Fruit fly (Drosophila melanogaster) whole organism, embryonic: ENCODE results near the gene 14-3-3epsilon.

Experiments used
- Abd-B ChIP-seq: fragments of 200-800 bp; sonication (Bioruptor generic); optimal IDR thresholded peaks from 2 replicates; lab custom pipeline; 2018; ENCODE audit warnings: missing biosample characterization, mild to moderate bottlenecking, missing genetic modification characterization, moderate library complexity
- CG1024 ChIP-seq: fragments of 200-800 bp; sonication (Bioruptor generic); IDR thresholded peaks from 2 replicates; pipeline ENCODE4 v1.3.6; 2022; ENCODE audit warnings: missing biosample characterization, missing genetic modification characterization
- CG11247 ChIP-seq: fragments of 200-800 bp; sonication (Bioruptor generic); IDR thresholded peaks from 2 replicates; pipeline ENCODE4 v1.3.6; 2022; ENCODE audit warnings: missing biosample characterization, missing genetic modification characterization
- CG12071 ChIP-seq: fragments of 200-800 bp; sonication (Bioruptor generic); optimal IDR thresholded peaks from 3 replicates; lab custom pipeline; 2018; ENCODE audit warnings: missing biosample characterization, mild to moderate bottlenecking, missing genetic modification characterization
- CG12942 ChIP-seq: fragments of 200-800 bp; sonication (Bioruptor generic); optimal IDR thresholded peaks from 3 replicates; lab custom pipeline; 2016; ENCODE audit warnings: missing biosample characterization, missing genetic modification characterization
- CG14441 ChIP-seq: fragments of 200-800 bp; sonication (Bioruptor generic); IDR thresholded peaks from 2 replicates; pipeline ENCODE4 v1.3.6; 2022; ENCODE audit warnings: missing biosample characterization, missing genetic modification characterization
- CG14965 ChIP-seq: fragments of 200-800 bp; sonication (Bioruptor generic); optimal IDR thresholded peaks from 2 replicates; lab custom pipeline; 2016; ENCODE audit warnings: missing biosample characterization, missing genetic modification characterization, borderline replicate concordance
- CG15514 ChIP-seq: fragments of 200-800 bp; sonication (Bioruptor generic); optimal IDR thresholded peaks from 3 replicates; lab custom pipeline; 2017; ENCODE audit warnings: missing biosample characterization, missing genetic modification characterization, mild to moderate bottlenecking, moderate library complexity, missing genetic modification reagents
- CG1603 ChIP-seq: fragments of 200-800 bp; sonication (Bioruptor generic); optimal IDR thresholded peaks from 2 replicates; lab custom pipeline; 2019; ENCODE audit warnings: missing biosample characterization, mild to moderate bottlenecking, missing genetic modification characterization, moderate library complexity
- CG31224 ChIP-seq: fragments of 200-800 bp; sonication (Bioruptor generic); IDR thresholded peaks from 2 replicates; pipeline ENCODE4 v1.3.6; 2022; ENCODE audit warnings: missing biosample characterization, missing genetic modification characterization
- CG3281 ChIP-seq: fragments of 200-800 bp; sonication (Bioruptor generic); optimal IDR thresholded peaks from 3 replicates; lab custom pipeline; 2017; ENCODE audit warnings: missing biosample characterization, mild to moderate bottlenecking, missing genetic modification characterization
- CG3726 ChIP-seq: fragments of 200-800 bp; sonication (Bioruptor generic); IDR thresholded peaks from 3 replicates; pipeline ENCODE4, ENCODE4 v1.3.6; 2022; ENCODE audit warnings: missing biosample characterization, missing genetic modification characterization
- CG42726 ChIP-seq: fragments of 200-800 bp; sonication (Bioruptor generic); IDR thresholded peaks from 2 replicates; pipeline ENCODE4 v1.3.6; 2022; ENCODE audit warnings: missing biosample characterization, missing genetic modification characterization; ENCODE audit not compliant: partially characterized antibody
- CG4404 ChIP-seq: fragments of 200-800 bp; sonication (Bioruptor generic); IDR thresholded peaks from 2 replicates; pipeline ENCODE4 v1.3.6; 2022; ENCODE audit warnings: missing biosample characterization, missing genetic modification characterization
- CG5245 ChIP-seq: fragments of 200-800 bp; sonication (Bioruptor generic); optimal IDR thresholded peaks from 3 replicates; lab custom pipeline; 2016; ENCODE audit warnings: missing biosample characterization, missing genetic modification characterization
- CG6175 ChIP-seq: fragments of 200-800 bp; sonication (Bioruptor generic); IDR thresholded peaks from 3 replicates; pipeline ENCODE4 v1.3.6; 2022; ENCODE audit warnings: missing biosample characterization, missing genetic modification characterization
- CG9215 ChIP-seq: fragments of 200-800 bp; sonication (Bioruptor generic); IDR thresholded peaks from 2 replicates; pipeline ENCODE4 v1.3.6; 2022; ENCODE audit warnings: missing biosample characterization, missing genetic modification characterization
- CG9932 ChIP-seq: fragments of 200-800 bp; sonication (Bioruptor generic); IDR thresholded peaks from 2 replicates; pipeline ENCODE4 v1.3.6; 2022; ENCODE audit warnings: missing biosample characterization, missing genetic modification characterization
- Doc2 ChIP-seq: fragments of 200-800 bp; sonication (Bioruptor generic); IDR thresholded peaks from 2 replicates; pipeline ENCODE4 v1.3.6; 2022; ENCODE audit warnings: missing biosample characterization, missing genetic modification characterization
- Dp ChIP-seq: fragments of 200-800 bp; sonication (Bioruptor generic); optimal IDR thresholded peaks from 2 replicates; lab custom pipeline; 2018; ENCODE audit warnings: missing biosample characterization, mild to moderate bottlenecking, missing genetic modification characterization, moderate library complexity
- Fer1 ChIP-seq: fragments of 200-800 bp; sonication (Bioruptor generic); optimal IDR thresholded peaks from 2 replicates; lab custom pipeline; 2017; ENCODE audit warnings: missing biosample characterization, mild to moderate bottlenecking, missing genetic modification characterization
- HmgD ChIP-seq: fragments of 200-800 bp; sonication (Bioruptor generic); optimal IDR thresholded peaks from 3 replicates; lab custom pipeline; 2016; ENCODE audit warnings: missing biosample characterization, missing genetic modification characterization
- HmgZ ChIP-seq: fragments of 200-800 bp; sonication (Bioruptor generic); optimal IDR thresholded peaks from 2 replicates; lab custom pipeline; 2018; ENCODE audit warnings: missing biosample characterization, mild to moderate bottlenecking, missing genetic modification characterization
- Lhr ChIP-seq: fragments of 200-800 bp; sonication (Bioruptor generic); optimal IDR thresholded peaks from 3 replicates; lab custom pipeline; 2017; ENCODE audit warnings: mild to moderate bottlenecking, missing biosample characterization, missing genetic modification reagents, missing genetic modification characterization
- NC2β ChIP-seq: fragments of 200-800 bp; sonication (Bioruptor generic); optimal IDR thresholded peaks from 2 replicates; lab custom pipeline; 2016; ENCODE audit warnings: missing biosample characterization, missing genetic modification characterization
- PHDP ChIP-seq: fragments of 200-800 bp; sonication (Bioruptor generic); optimal IDR thresholded peaks from 3 replicates; lab custom pipeline; 2018; ENCODE audit warnings: missing biosample characterization, mild to moderate bottlenecking, missing genetic modification characterization, moderate library complexity
- Rx ChIP-seq: fragments of 200-800 bp; sonication (Bioruptor generic); IDR thresholded peaks from 2 replicates; pipeline ENCODE4 v1.3.6; 2022; ENCODE audit warnings: missing biosample characterization, missing genetic modification characterization
- Sox100B ChIP-seq: fragments of 200-800 bp; sonication (Bioruptor generic); optimal IDR thresholded peaks from 3 replicates; lab custom pipeline; 2018; ENCODE audit warnings: missing biosample characterization, mild to moderate bottlenecking, missing genetic modification characterization
- Sry-δ ChIP-seq: fragments of 200-800 bp; sonication (Bioruptor generic); optimal IDR thresholded peaks from 2 replicates; lab custom pipeline; 2016; ENCODE audit warnings: missing biosample characterization, missing genetic modification characterization
- ab ChIP-seq: fragments of 200-800 bp; sonication (Bioruptor generic); optimal IDR thresholded peaks from 2 replicates; lab custom pipeline; 2016; ENCODE audit warnings: missing biosample characterization, missing genetic modification characterization
- ato ChIP-seq: fragments of 200-800 bp; sonication (Bioruptor generic); IDR thresholded peaks from 2 replicates; pipeline ENCODE4 v1.3.6; 2022; ENCODE audit warnings: missing biosample characterization, missing genetic modification characterization; ENCODE audit not compliant: partially characterized antibody
- chinmo ChIP-seq: fragments of 200-800 bp; sonication (Bioruptor generic); IDR thresholded peaks from 4 replicates; pipeline ENCODE4 v1.3.6; 2022; ENCODE audit warnings: missing biosample characterization, missing genetic modification characterization; ENCODE audit not compliant: partially characterized antibody
- cwo ChIP-seq: fragments of 200-800 bp; sonication (Bioruptor generic); optimal IDR thresholded peaks from 3 replicates; lab custom pipeline; 2017; ENCODE audit warnings: missing biosample characterization, missing genetic modification characterization, mild to moderate bottlenecking, moderate library complexity, missing genetic modification reagents
- da ChIP-seq: fragments of 200-800 bp; sonication (Bioruptor generic); optimal IDR thresholded peaks from 2 replicates; lab custom pipeline; 2016; ENCODE audit warnings: missing biosample characterization, missing genetic modification characterization
- disco-r ChIP-seq: fragments of 200-800 bp; sonication (Bioruptor generic); optimal IDR thresholded peaks from 2 replicates; lab custom pipeline; 2016; ENCODE audit warnings: missing biosample characterization, missing genetic modification characterization
- gce ChIP-seq: fragments of 200-800 bp; sonication (Bioruptor generic); IDR thresholded peaks from 3 replicates; pipeline ENCODE4 v1.3.6; 2022; ENCODE audit warnings: missing biosample characterization, missing genetic modification characterization
- gfzf ChIP-seq: fragments of 200-800 bp; sonication (Bioruptor generic); optimal IDR thresholded peaks from 2 replicates; lab custom pipeline; 2016; ENCODE audit warnings: missing biosample characterization, mild to moderate bottlenecking, missing genetic modification characterization, moderate library complexity
- grn ChIP-seq: fragments of 200-800 bp; sonication (Bioruptor generic); optimal IDR thresholded peaks from 3 replicates; lab custom pipeline; 2017; ENCODE audit warnings: missing biosample characterization, missing genetic modification characterization
- gsb-n ChIP-seq: fragments of 200-800 bp; sonication (Bioruptor generic); optimal IDR thresholded peaks from 3 replicates; lab custom pipeline; 2018; ENCODE audit warnings: missing biosample characterization, mild to moderate bottlenecking, missing genetic modification characterization
- inv ChIP-seq: fragments of 200-800 bp; sonication (Bioruptor generic); IDR thresholded peaks from 2 replicates; pipeline ENCODE4 v1.3.6; 2022; ENCODE audit warnings: missing biosample characterization, missing genetic modification characterization; ENCODE audit not compliant: partially characterized antibody
- lab ChIP-seq: fragments of 200-800 bp; sonication (Bioruptor generic); optimal IDR thresholded peaks from 3 replicates; lab custom pipeline; 2017; ENCODE audit warnings: missing biosample characterization, missing genetic modification characterization, mild to moderate bottlenecking, moderate library complexity, missing genetic modification reagents
- lbe ChIP-seq: fragments of 200-800 bp; sonication (Bioruptor generic); optimal IDR thresholded peaks from 2 replicates; lab custom pipeline; 2016; ENCODE audit warnings: missing biosample characterization, mild to moderate bottlenecking, missing genetic modification characterization
- lmd ChIP-seq: fragments of 200-800 bp; sonication (Bioruptor generic); IDR thresholded peaks from 2 replicates; pipeline ENCODE4 v1.3.6; 2022; ENCODE audit warnings: missing biosample characterization, missing genetic modification characterization
- nerfin-1 ChIP-seq: fragments of 200-800 bp; sonication (Bioruptor generic); optimal IDR thresholded peaks from 3 replicates; lab custom pipeline; 2019; ENCODE audit warnings: missing biosample characterization, mild to moderate bottlenecking, missing genetic modification characterization, moderate library complexity
- p53 ChIP-seq: fragments of 200-800 bp; sonication (Bioruptor generic); optimal IDR thresholded peaks from 2 replicates; lab custom pipeline; 2016; ENCODE audit warnings: missing biosample characterization, missing genetic modification characterization
- sr ChIP-seq: fragments of 200-800 bp; sonication (Bioruptor generic); IDR thresholded peaks from 3 replicates; pipeline ENCODE4 v1.3.6; 2022; ENCODE audit warnings: missing biosample characterization, missing genetic modification characterization
- tin ChIP-seq: fragments of 200-800 bp; sonication (Bioruptor generic); optimal IDR thresholded peaks from 3 replicates; lab custom pipeline; 2016; ENCODE audit warnings: missing biosample characterization, missing genetic modification characterization
- unpg ChIP-seq: fragments of 200-800 bp; sonication (Bioruptor generic); optimal IDR thresholded peaks from 3 replicates; lab custom pipeline; 2018; ENCODE audit warnings: missing biosample characterization, mild to moderate bottlenecking, missing genetic modification characterization, moderate library complexity
- vnd ChIP-seq: fragments of 200-800 bp; sonication (Bioruptor generic); IDR thresholded peaks from 3 replicates; pipeline ENCODE4 v1.3.6; 2022; ENCODE audit warnings: missing biosample characterization, missing genetic modification characterization; ENCODE audit not compliant: partially characterized antibody
- zen2 ChIP-seq: fragments of 200-800 bp; sonication (Bioruptor generic); IDR thresholded peaks from 3 replicates; pipeline ENCODE4 v1.3.6; 2022; ENCODE audit warnings: missing biosample characterization, missing genetic modification characterization; ENCODE audit not compliant: partially characterized antibody

The 14-3-3epsilon gene

dm6 chr3R:18283441-18283840, 41.1 kb downstream of the 14-3-3epsilon start, which contains the start of the genes CG14312 and CG8064 (continued):
- TF ChIP-seq unpg (GFP tag; lab: Kevin White, UChicago) (no peak), CG5245 (GFP tag; lab: Kevin White, UChicago) (no peak), Dp (GFP tag; lab: Kevin White, UChicago) (peak; percentile 81), disco-r (GFP tag; lab: Kevin White, UChicago) (no peak), CG15514 (peak; percentile 93), CG6175 (no peak), da (no peak), sr (GFP tag; lab: Robert Waterston, UW) (no peak), Sox100B (GFP tag; lab: Kevin White, UChicago) (no peak), Doc2 (no peak), HmgD (GFP tag; lab: Kevin White, UChicago) (no peak), gce (GFP tag; lab: Robert Waterston, UW) (no peak), CG42726 (GFP tag; lab: Robert Waterston, UW) (peak; percentile 13; the same call in 1 of the 2 replicates), CG1603 (tag; lab: Kevin White, UChicago) (no peak), grn (GFP tag; lab: Kevin White, UChicago) (no peak), CG11247 (no peak), NC2β (GFP tag; lab: Kevin White, UChicago) (peak; percentile 31), chinmo (GFP tag; lab: Robert Waterston, UW) (0 out of 4 replicates have a peak, but pooled peaks have one; percentile 21), PHDP (tag; lab: Kevin White, UChicago) (no peak), ato (peak; percentile 54; the same call in 1 of the 2 replicates), lmd (GFP tag; lab: Robert Waterston, UW) (no peak), lbe (GFP tag; lab: Kevin White, UChicago) (no peak), nerfin-1 (tag; lab: Kevin White, UChicago) (no peak), CG3726 (no peak), inv (peak; percentile 41; the same call in 1 of the 2 replicates), vnd (GFP tag; lab: Robert Waterston, UW) (peak; percentile 44; the same call in 1 of the 3 replicates), zen2 (no peak; the same call in 2 of the 3 replicates), CG9932 (GFP tag; lab: Robert Waterston, UW) (no peak), lab (GFP tag; lab: Kevin White, UChicago) (no peak), p53 (no peak), Sry-δ (GFP tag; lab: Kevin White, UChicago) (peak; percentile 94), tin (GFP tag; lab: Kevin White, UChicago) (no peak), CG12071 (GFP tag; lab: Kevin White, UChicago) (no peak), CG14965 (GFP tag; lab: Kevin White, UChicago) (no peak), CG9215 (GFP tag; lab: Robert Waterston, UW) (no peak), gsb-n (tag; lab: Kevin White, UChicago) (no peak), Fer1 (GFP tag; lab: Kevin White, UChicago) (no peak), cwo (GFP tag; lab: Kevin White, UChicago) (peak; percentile 91), CG31224 (GFP tag; lab: Robert Waterston, UW) (no peak), Lhr (peak; percentile 48), CG14441 (GFP tag; lab: Robert Waterston, UW) (no peak), CG3281 (GFP tag; lab: Kevin White, UChicago) (no peak), Abd-B (GFP tag; lab: Kevin White, UChicago) (no peak), gfzf (GFP tag; lab: Kevin White, UChicago) (peak; percentile 25), ab (GFP tag; lab: Kevin White, UChicago) (no peak), CG4404 (GFP tag; lab: Robert Waterston, UW) (no peak), CG1024 (GFP tag; lab: Robert Waterston, UW) (no peak), Rx (GFP tag; lab: Robert Waterston, UW) (no peak), HmgZ (peak; percentile 69), CG12942 (GFP tag; lab: Kevin White, UChicago) (no peak)
